Worm (Caenorhabditis elegans): ENCODE results near the gene nhr-254.

nhr-254 gene

ce11 chrV:349054-349453, 43.4 kb upstream of the nhr-254 start, which contains the start of gene atg-9 (continued):
- no peak for TF ChIP-seq lir-3 (tag; optimal IDR thresholded peaks at IDR 0.05)
- TF ChIP-seq nhr-48 (tag; optimal IDR thresholded peaks at IDR 0.05), result no peak
- peak in 1 of 2 experiments; percentile 59 for TF ChIP-seq hif-1 (tag; optimal IDR thresholded peaks at IDR 0.05)
- no peak for TF ChIP-seq egl-43 (GFP tag; IDR thresholded peaks at IDR 0.05)
- TF ChIP-seq snpc-1.2 (GFP tag; IDR thresholded peaks at IDR 0.05), result no peak
- no peak for TF ChIP-seq zip-11 (GFP tag; IDR thresholded peaks at IDR 0.05)
- no peak for TF ChIP-seq attf-4 (tag; optimal IDR thresholded peaks at IDR 0.05)
- TF ChIP-seq duxl-1 (tag; optimal IDR thresholded peaks at IDR 0.05; ENCODE audit: poor library complexity), result no peak
- TF ChIP-seq unc-39 (tag; optimal IDR thresholded peaks at IDR 0.05), result no peak
- TF ChIP-seq zag-1 (tag; optimal IDR thresholded peaks at IDR 0.05), result no peak
- TF ChIP-seq daf-19 (GFP tag; conservative IDR thresholded peaks at IDR 0.05), result no peak
- peak; percentile 51 for TF ChIP-seq ama-1 (optimal IDR thresholded peaks at IDR 0.05)
- no peak for TF ChIP-seq dmd-8 (GFP tag; IDR thresholded peaks at IDR 0.05)
- TF ChIP-seq hlh-30 (tag; optimal IDR thresholded peaks at IDR 0.05; ENCODE audit: insufficient read depth), result peak; percentile 99
- no peak for TF ChIP-seq D1046.2 (GFP tag; IDR thresholded peaks at IDR 0.05)
- no peak for TF ChIP-seq ceh-20 (GFP tag; IDR thresholded peaks at IDR 0.05)
- peak; percentile 58; the same call in 1 of the 2 replicates for TF ChIP-seq mxl-2 (GFP tag; conservative IDR thresholded peaks at IDR 0.05)
- TF ChIP-seq hmg-1.1 (GFP tag; IDR thresholded peaks at IDR 0.05), result peak; percentile 77
- no peak for TF ChIP-seq F26F4.8 (GFP tag; conservative IDR thresholded peaks at IDR 0.05)
- TF ChIP-seq nhr-10 (tag; optimal IDR thresholded peaks at IDR 0.05), result no peak
- TF ChIP-seq egl-27 (tag; optimal IDR thresholded peaks at IDR 0.05), result no peak
- TF ChIP-seq skn-1 (tag; optimal IDR thresholded peaks at IDR 0.05), result no peak
- no peak for TF ChIP-seq unc-62 (GFP tag; optimal IDR thresholded peaks at IDR 0.05 in 1 of 2)
- TF ChIP-seq unc-62 (tag; optimal IDR thresholded peaks at IDR 0.05), result no peak
- TF ChIP-seq F37D6.2 (tag; optimal IDR thresholded peaks at IDR 0.05), result no peak
- peak; percentile 54 for TF ChIP-seq ctbp-1 (GFP tag; IDR thresholded peaks at IDR 0.05)
- TF ChIP-seq ZK546.5 (tag; optimal IDR thresholded peaks at IDR 0.05), result no peak
- TF ChIP-seq cey-2 (tag; optimal IDR thresholded peaks at IDR 0.05; ENCODE audit: borderline replicate concordance, insufficient read depth), result no peak
- no peak for TF ChIP-seq gei-8 (GFP tag; optimal IDR thresholded peaks at IDR 0.05)
- TF ChIP-seq T26A8.4 (GFP tag; IDR thresholded peaks at IDR 0.05), result peak; percentile 46; the same call in 1 of the 2 replicates
- TF ChIP-seq saeg-2 (GFP tag; IDR thresholded peaks at IDR 0.05), result no peak
- TF ChIP-seq dmd-6 (GFP tag; IDR thresholded peaks at IDR 0.05), result peak; percentile 61
- no peak for TF ChIP-seq zip-2 (tag; optimal IDR thresholded peaks at IDR 0.05)
- TF ChIP-seq snpc-4 (tag; optimal IDR thresholded peaks at IDR 0.05), result no peak
- TF ChIP-seq ztf-11 (tag; optimal IDR thresholded peaks at IDR 0.05), result no peak
- no peak for TF ChIP-seq ceh-44 (GFP tag; IDR thresholded peaks at IDR 0.05)
- TF ChIP-seq nhr-6 (tag; optimal IDR thresholded peaks at IDR 0.05), result peak; percentile 59
- TF ChIP-seq mxl-3 (GFP tag; optimal IDR thresholded peaks at IDR 0.05), result peak; percentile 83
- TF ChIP-seq mep-1 (tag; optimal IDR thresholded peaks at IDR 0.05), result peak; percentile 84
- TF ChIP-seq arid-1 (GFP tag; conservative IDR thresholded peaks at IDR 0.05), result peak; percentile 46; the same call in 1 of the 2 replicates
- no peak for TF ChIP-seq R02D3.7 (tag; optimal IDR thresholded peaks at IDR 0.05)
- TF ChIP-seq tag-97 (GFP tag; IDR thresholded peaks at IDR 0.05), result no peak
- no peak for TF ChIP-seq nhr-111 (GFP tag; optimal IDR thresholded peaks at IDR 0.05)
- TF ChIP-seq dmd-9 (GFP tag; IDR thresholded peaks at IDR 0.05), result 0 out of 2 replicates have a peak, but pooled peaks have one; percentile 29
- no peak for TF ChIP-seq F49E8.2 (tag; optimal IDR thresholded peaks at IDR 0.05; ENCODE audit: borderline replicate concordance)
- no peak for TF ChIP-seq aly-2 (tag; optimal IDR thresholded peaks at IDR 0.05)
- TF ChIP-seq ces-1 (GFP tag; optimal IDR thresholded peaks at IDR 0.05), result no peak
- TF ChIP-seq nhr-41 (GFP tag; IDR thresholded peaks at IDR 0.05), result no peak
- peak; percentile 53 for TF ChIP-seq lin-13 (GFP tag; optimal IDR thresholded peaks at IDR 0.05)
- no peak for TF ChIP-seq Y5F2A.4 (GFP tag; optimal IDR thresholded peaks at IDR 0.05)
- peak; percentile 84 for TF ChIP-seq nhr-77 (tag; optimal IDR thresholded peaks at IDR 0.05)
- TF ChIP-seq F44E2.7 (GFP tag; IDR thresholded peaks at IDR 0.05), result no peak
- peak; percentile 71 to 96 for TF ChIP-seq mdl-1 (tag; optimal IDR thresholded peaks at IDR 0.05)
